Worm (Caenorhabditis elegans): ENCODE measurements around the gene gba-1.

ce11 chrII:2197555-2198288 is 21.2 kb downstream of the gba-1 start, which contains the start of gene C33C12.1:
- TF ChIP-seq vab-15 (tag; optimal IDR thresholded peaks at IDR 0.05) = no peak
- TF ChIP-seq elt-2 (tag; optimal IDR thresholded peaks at IDR 0.05) = no peak
- TF ChIP-seq sptf-1 (tag; optimal IDR thresholded peaks at IDR 0.05) = no peak
- TF ChIP-seq mdl-1 (tag; optimal IDR thresholded peaks at IDR 0.05) = no peak
- no peak for TF ChIP-seq nhr-11 (tag; optimal IDR thresholded peaks at IDR 0.05)
- no peak for TF ChIP-seq nhr-12 (tag; optimal IDR thresholded peaks at IDR 0.05)
- no peak for TF ChIP-seq ceh-63 (GFP tag; optimal IDR thresholded peaks at IDR 0.05)
- TF ChIP-seq ama-1 (optimal IDR thresholded peaks at IDR 0.05) = no peak
- TF ChIP-seq tbx-2 (tag; optimal IDR thresholded peaks at IDR 0.05) = no peak

All from whole organism, L1 larva.